Worm (Caenorhabditis elegans): ENCODE measurements around the gene F26D11.12.

DNA sequence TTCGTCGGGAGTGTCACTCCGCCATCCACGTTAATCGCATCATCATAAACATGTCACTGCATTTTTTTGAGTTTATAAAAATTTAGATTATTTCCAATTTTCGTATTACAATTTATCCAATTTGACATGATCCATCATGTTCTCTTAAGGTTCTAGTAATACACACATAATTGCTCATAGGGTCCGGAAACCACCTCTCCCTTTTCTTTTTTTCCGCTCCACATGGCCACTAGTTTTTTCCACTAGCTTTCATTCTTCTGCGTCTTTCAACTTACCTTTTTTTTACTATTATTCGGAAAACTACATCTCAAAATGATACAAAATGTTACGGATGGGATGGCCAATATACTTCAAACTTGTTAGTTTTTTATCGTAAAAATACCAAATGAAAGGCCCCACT, 30.7 kb upstream of the F26D11.12 start, which contains the start of gene Y97E10AL.1:
- TF ChIP-seq hmbx-1 (tag; optimal IDR thresholded peaks at IDR 0.05) (no peak), ama-1 (optimal IDR thresholded peaks at IDR 0.05) (no peak), tbx-37 (GFP tag; conservative IDR thresholded peaks at IDR 0.05) (no peak), ceh-36 (tag; optimal IDR thresholded peaks at IDR 0.05) (no peak), flt-1 (GFP tag; IDR thresholded peaks at IDR 0.05) (no peak), tbx-11 (GFP tag; IDR thresholded peaks at IDR 0.05) (no peak), hnd-1 (tag; optimal IDR thresholded peaks at IDR 0.05) (no peak), pes-1 (GFP tag; IDR thresholded peaks at IDR 0.05) (no peak), sea-1 (GFP tag; conservative IDR thresholded peaks at IDR 0.05) (no peak), scrt-1 (GFP tag; IDR thresholded peaks at IDR 0.05) (no peak), tra-4 (tag; optimal IDR thresholded peaks at IDR 0.05) (no peak), ceh-13 (GFP tag; optimal IDR thresholded peaks at IDR 0.05) (no peak), hmg-4 (GFP tag; optimal IDR thresholded peaks at IDR 0.05) (no peak), aly-1 (tag; optimal IDR thresholded peaks at IDR 0.05) (no peak)

Measured in whole organism, early embryonic.